Worm (Caenorhabditis elegans) whole organism, late embryonic: ENCODE measurements around the gene Y32B12C.1.

ENCODE experiments used
- K02D7.2 ChIP-seq: sonication (generic microtip); optimal IDR thresholded peaks from 2 replicates; lab custom pipeline; 2017; ENCODE audit warnings: mild to moderate bottlenecking, missing genetic modification characterization, missing compliant biosample characterization
- T23F11.4 ChIP-seq: fragments of 200-800 bp; sonication (Bioruptor generic); optimal IDR thresholded peaks from 2 replicates; lab custom pipeline; 2018; ENCODE audit warnings: mild to moderate bottlenecking, missing genetic modification characterization, missing compliant biosample characterization
- ahr-1 ChIP-seq: sonication (generic microtip); optimal IDR thresholded peaks from 2 replicates; lab custom pipeline; 2016; ENCODE audit warnings: missing genetic modification characterization, missing compliant biosample characterization
- ama-1 ChIP-seq: fragments of 150-350 bp; optimal IDR thresholded peaks from 2 replicates; lab custom pipeline; 2014
- ceh-18 ChIP-seq: sonication (generic microtip); optimal IDR thresholded peaks from 2 replicates; lab custom pipeline; 2016; ENCODE audit warnings: missing genetic modification characterization, missing compliant biosample characterization
- ceh-22 ChIP-seq: sonication (generic microtip); optimal IDR thresholded peaks from 2 replicates; lab custom pipeline; 2017; ENCODE audit warnings: missing biosample characterization, missing genetic modification characterization
- ceh-24 ChIP-seq: sonication (generic microtip); optimal IDR thresholded peaks from 2 replicates; lab custom pipeline; 2016; ENCODE audit warnings: mild to moderate bottlenecking, missing genetic modification characterization, missing compliant biosample characterization
- ceh-30 ChIP-seq: fragments of 150-350 bp; optimal IDR thresholded peaks from 2 replicates; lab custom pipeline; 2014; ENCODE audit warnings: missing biosample characterization, missing genetic modification characterization
- ceh-31 ChIP-seq: sonication (generic microtip); optimal IDR thresholded peaks from 2 replicates; lab custom pipeline; 2016; ENCODE audit warnings: missing genetic modification characterization, missing compliant biosample characterization
- ceh-45 ChIP-seq: fragments of 200-800 bp; sonication (Bioruptor generic); IDR thresholded peaks from 2 replicates; pipeline ENCODE4 v1.3.6; 2022; ENCODE audit warnings: missing genetic modification reagents, missing genetic modification characterization, missing compliant biosample characterization
- ceh-48 ChIP-seq: sonication (generic microtip); optimal IDR thresholded peaks from 2 replicates; lab custom pipeline; 2016; ENCODE audit warnings: missing genetic modification characterization, inconsistent platforms, missing compliant biosample characterization
- dmd-4 ChIP-seq: sonication (generic microtip); optimal IDR thresholded peaks from 2 replicates; lab custom pipeline; 2016; ENCODE audit warnings: borderline replicate concordance, missing genetic modification characterization, missing compliant biosample characterization
- elt-2 ChIP-seq: sonication (generic microtip); optimal IDR thresholded peaks from 2 replicates; lab custom pipeline; 2016; ENCODE audit warnings: missing genetic modification reagents, missing genetic modification characterization, missing compliant biosample characterization
- ets-4 ChIP-seq: sonication (generic microtip); optimal IDR thresholded peaks from 2 replicates; lab custom pipeline; 2016; ENCODE audit warnings: missing genetic modification characterization, missing compliant biosample characterization
- fax-1 ChIP-seq: sonication (generic microtip); optimal IDR thresholded peaks from 2 replicates; lab custom pipeline; 2016; ENCODE audit warnings: missing genotype, missing genetic modification characterization, missing compliant biosample characterization
- fkh-10 ChIP-seq: fragments of 150-350 bp; optimal IDR thresholded peaks from 2 replicates; lab custom pipeline; 2014; ENCODE audit warnings: missing biosample characterization, missing genetic modification reagents, missing genetic modification characterization
- fkh-6 ChIP-seq: sonication (generic microtip); optimal IDR thresholded peaks from 2 replicates; lab custom pipeline; 2016; ENCODE audit warnings: missing genetic modification characterization, missing compliant biosample characterization
- gmeb-2 ChIP-seq: sonication (generic microtip); optimal IDR thresholded peaks from 2 replicates; lab custom pipeline; 2016; ENCODE audit warnings: missing genetic modification characterization, inconsistent platforms, missing compliant biosample characterization
- hlh-15 ChIP-seq: sonication (generic microtip); optimal IDR thresholded peaks from 2 replicates; lab custom pipeline; 2016; ENCODE audit warnings: missing genetic modification characterization, missing compliant biosample characterization
- hlh-30 ChIP-seq: sonication (generic microtip); optimal IDR thresholded peaks from 2 replicates; lab custom pipeline; 2017; ENCODE audit warnings: antibody characterized with exemption, missing genetic modification characterization, missing compliant biosample characterization; ENCODE audit not compliant: insufficient read depth
- hlh-6 ChIP-seq: sonication (generic microtip); optimal IDR thresholded peaks from 2 replicates; lab custom pipeline; 2016; ENCODE audit warnings: missing genotype, missing genetic modification characterization, missing compliant biosample characterization
- hlh-8 ChIP-seq: sonication (generic microtip); optimal IDR thresholded peaks from 2 replicates; lab custom pipeline; 2016; ENCODE audit warnings: missing genotype, missing genetic modification characterization, missing compliant biosample characterization
- lim-6 ChIP-seq: sonication (generic microtip); optimal IDR thresholded peaks from 2 replicates; lab custom pipeline; 2016; ENCODE audit warnings: missing genetic modification characterization, missing compliant biosample characterization
- madf-2 ChIP-seq: sonication (generic microtip); optimal IDR thresholded peaks from 2 replicates; lab custom pipeline; 2017; ENCODE audit warnings: missing genetic modification characterization, missing compliant biosample characterization
- mec-3 ChIP-seq: sonication (generic microtip); optimal IDR thresholded peaks from 2 replicates; lab custom pipeline; 2016; ENCODE audit warnings: borderline replicate concordance, missing genetic modification characterization, missing compliant biosample characterization
- nfya-1 ChIP-seq: sonication (generic microtip); optimal IDR thresholded peaks from 2 replicates; lab custom pipeline; 2017; ENCODE audit warnings: missing genetic modification characterization, mild to moderate bottlenecking, missing compliant biosample characterization, antibody characterized with exemption, moderate library complexity
- npax-4 ChIP-seq: sonication (generic microtip); optimal IDR thresholded peaks from 2 replicates; lab custom pipeline; 2016; ENCODE audit warnings: missing genetic modification characterization, missing compliant biosample characterization
- pat-9 ChIP-seq: fragments of 200-800 bp; sonication (Bioruptor generic); optimal IDR thresholded peaks from 2 replicates; lab custom pipeline; 2018; ENCODE audit warnings: mild to moderate bottlenecking, missing genetic modification characterization, moderate library complexity, missing compliant biosample characterization
- pros-1 ChIP-seq: fragments of 150-350 bp; optimal IDR thresholded peaks from 2 replicates; lab custom pipeline; 2014; ENCODE audit warnings: missing biosample characterization, missing genetic modification reagents, missing genetic modification characterization
- ref-2 ChIP-seq: sonication (generic microtip); optimal IDR thresholded peaks from 2 replicates; lab custom pipeline; 2016; ENCODE audit warnings: missing genetic modification characterization, missing compliant biosample characterization
- sdc-2 ChIP-seq: sonication (generic microtip); optimal IDR thresholded peaks from 2 replicates; lab custom pipeline; 2016; ENCODE audit warnings: missing genotype, missing genetic modification characterization, missing compliant biosample characterization
- sox-2 ChIP-seq: fragments of 200-800 bp; sonication (Bioruptor generic); IDR thresholded peaks from 2 replicates; pipeline ENCODE4 v1.3.6; 2022; ENCODE audit warnings: missing genetic modification reagents, missing genetic modification characterization, missing compliant biosample characterization
- sox-4 ChIP-seq: sonication (generic microtip); optimal IDR thresholded peaks from 2 replicates; lab custom pipeline; 2017; ENCODE audit warnings: mild to moderate bottlenecking, missing genetic modification characterization, inconsistent platforms, missing compliant biosample characterization
- syd-9 ChIP-seq: sonication (generic microtip); optimal IDR thresholded peaks from 2 replicates; lab custom pipeline; 2016; ENCODE audit warnings: mild to moderate bottlenecking, missing genetic modification characterization, moderate library complexity, missing compliant biosample characterization
- ttx-3 ChIP-seq: sonication (generic microtip); optimal IDR thresholded peaks from 2 replicates; lab custom pipeline; 2016; ENCODE audit warnings: missing genetic modification reagents, missing genetic modification characterization, missing compliant biosample characterization
- unc-42 ChIP-seq: sonication (generic microtip); optimal IDR thresholded peaks from 2 replicates; lab custom pipeline; 2016; ENCODE audit warnings: missing genotype, missing genetic modification characterization, missing compliant biosample characterization
- unc-55 ChIP-seq: sonication (generic microtip); optimal IDR thresholded peaks from 2 replicates; lab custom pipeline; 2017; ENCODE audit warnings: missing biosample characterization, missing genetic modification reagents, missing genetic modification characterization
- ztf-16 ChIP-seq: sonication (generic microtip); optimal IDR thresholded peaks from 2 replicates; lab custom pipeline; 2017; ENCODE audit warnings: missing genetic modification characterization, missing compliant biosample characterization

Gene Y32B12C.1

ce11 chrV:16599835-16600234, 6.6 kb upstream of the Y32B12C.1 start:
- no peak for TF ChIP-seq unc-55 (GFP tag; lab: Kevin White, UChicago)
- TF ChIP-seq nfya-1 (tag; lab: Kevin White, UChicago), result peak; percentile 64

ce11 chrV:16600623-16601022, 5.8 kb upstream of the Y32B12C.1 start, which contains the start of gene T03E6.9:
TSS of gene T03E6.9 (minus strand) at chrV:16600723.
- TF ChIP-seq dmd-4 (tag; lab: Kevin White, UChicago) (no peak), pat-9 (tag; lab: Kevin White, UChicago) (no peak), ceh-30 (tag; lab: Kevin White, UChicago) (no peak), mec-3 (tag; lab: Kevin White, UChicago) (no peak), sdc-2 (tag; lab: Kevin White, UChicago) (no peak), sox-2 (no peak), ref-2 (no peak), ztf-16 (tag; lab: Kevin White, UChicago) (no peak)

ce11 chrV:16603102-16603501, 3.3 kb upstream of the Y32B12C.1 start, which contains the start of gene T03E6.8:
TSS of gene T03E6.8 (minus strand) at chrV:16603202.
- no peak for TF ChIP-seq ceh-31 (tag; lab: Kevin White, UChicago)
- no peak for TF ChIP-seq ceh-24
- no peak for TF ChIP-seq fkh-6 (tag; lab: Kevin White, UChicago)
- TF ChIP-seq ama-1, result no peak
- TF ChIP-seq sox-4 (tag; lab: Kevin White, UChicago), result no peak
- TF ChIP-seq ttx-3 (tag; lab: Kevin White, UChicago), result no peak
- TF ChIP-seq ceh-45 (GFP tag; lab: Robert Waterston, UW), result no peak
- no peak for TF ChIP-seq ceh-18
- TF ChIP-seq npax-4 (tag; lab: Kevin White, UChicago), result no peak
- TF ChIP-seq ets-4, result no peak
- no peak for TF ChIP-seq pat-9 (tag; lab: Kevin White, UChicago)
- TF ChIP-seq gmeb-2, result no peak
- TF ChIP-seq madf-2 (tag; lab: Kevin White, UChicago), result no peak
- no peak for TF ChIP-seq hlh-15
- TF ChIP-seq ahr-1 (tag; lab: Kevin White, UChicago), result no peak
- TF ChIP-seq, all 69 proteins: peak for 0

DNA sequence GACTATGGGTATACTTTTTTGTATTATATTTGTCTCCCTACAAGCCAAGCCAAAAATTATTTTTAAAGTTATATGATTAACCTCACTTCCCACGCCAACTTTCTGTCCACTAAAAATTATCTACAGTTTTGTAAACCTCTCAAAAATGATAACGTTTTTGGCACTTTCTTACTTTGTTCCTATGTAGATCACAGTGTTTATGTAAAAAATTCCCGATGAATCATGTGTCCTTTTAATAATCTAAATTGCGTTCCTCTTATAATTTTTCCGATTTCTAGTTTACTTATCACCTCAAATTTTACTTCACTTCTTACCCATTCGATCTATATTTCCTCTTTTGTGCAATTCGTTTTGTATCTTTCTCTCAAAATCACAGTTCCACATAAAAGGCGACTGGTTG, 2.1 kb upstream of the Y32B12C.1 start:
- no peak for TF ChIP-seq fkh-10 (GFP tag; lab: Kevin White, UChicago)
- TF ChIP-seq T23F11.4 (GFP tag; lab: Kevin White, UChicago), result no peak
- no peak for TF ChIP-seq ceh-18
- TF ChIP-seq unc-42 (tag; lab: Kevin White, UChicago), result no peak
- TF ChIP-seq elt-2, result no peak

DNA sequence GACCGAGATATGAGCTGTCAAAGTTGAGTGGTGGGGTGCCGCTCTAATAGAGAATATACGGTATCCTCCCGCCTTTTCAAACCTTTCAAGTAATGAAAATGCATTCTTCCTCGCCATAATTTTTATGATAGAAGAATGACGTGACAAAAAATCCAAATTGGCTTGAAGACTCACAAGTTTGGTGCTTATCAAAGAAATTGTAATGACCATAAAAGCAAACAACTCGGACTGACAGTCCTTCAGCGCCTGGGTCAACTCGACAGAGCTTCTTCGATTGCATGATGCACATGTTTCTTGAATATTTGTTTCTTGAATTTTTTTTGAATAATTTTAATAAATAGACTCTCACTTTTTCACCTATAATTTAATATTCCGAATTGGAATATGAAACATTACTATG, 950 bp upstream of the Y32B12C.1 start:
- TF ChIP-seq lim-6 (tag; lab: Kevin White, UChicago), result no peak
- no peak for TF ChIP-seq unc-42 (tag; lab: Kevin White, UChicago)
- TF ChIP-seq hlh-8 (tag; lab: Kevin White, UChicago), result no peak
- TF ChIP-seq hlh-6 (tag; lab: Kevin White, UChicago), result no peak
- no peak for TF ChIP-seq fax-1 (tag; lab: Kevin White, UChicago)
- TF ChIP-seq pros-1 (tag; lab: Kevin White, UChicago), result no peak
- no peak for TF ChIP-seq syd-9 (tag; lab: Kevin White, UChicago)
- TF ChIP-seq fkh-10 (GFP tag; lab: Kevin White, UChicago), result no peak
- no peak for TF ChIP-seq nfya-1 (tag; lab: Kevin White, UChicago)
- no peak for TF ChIP-seq K02D7.2 (tag; lab: Kevin White, UChicago)
- TF ChIP-seq pat-9 (tag; lab: Kevin White, UChicago), result no peak
- TF ChIP-seq ceh-48 (tag; lab: Kevin White, UChicago), result no peak
- TF ChIP-seq sox-4 (tag; lab: Kevin White, UChicago), result no peak
- TF ChIP-seq hlh-30 (tag; lab: Kevin White, UChicago), result no peak
- TF ChIP-seq ceh-30 (tag; lab: Kevin White, UChicago), result no peak
- TF ChIP-seq ceh-22 (tag; lab: Kevin White, UChicago), result no peak
